Fruit fly (Drosophila melanogaster) whole organism, embryonic: ENCODE data around the gene Mocs1.

Experiments used
- Adf1 ChIP-seq: fragments of 200-800 bp; sonication (Bioruptor generic); IDR thresholded peaks from 2 replicates; pipeline ENCODE4 v1.3.6; 2022; ENCODE audit warnings: missing biosample characterization, missing genetic modification characterization
- Antp ChIP-seq: fragments of 200-800 bp; sonication (Bioruptor generic); optimal IDR thresholded peaks from 3 replicates; lab custom pipeline; 2016; ENCODE audit warnings: missing biosample characterization, missing genetic modification characterization
- Atf6 ChIP-seq: fragments of 200-800 bp; sonication (Bioruptor generic); IDR thresholded peaks from 2 replicates; pipeline ENCODE4 v1.3.6; 2022; ENCODE audit warnings: missing biosample characterization, missing genetic modification characterization
- CG11093 ChIP-seq: fragments of 200-800 bp; sonication (Bioruptor generic); IDR thresholded peaks from 3 replicates; pipeline ENCODE4 v1.3.6; 2022; ENCODE audit warnings: missing biosample characterization, missing genetic modification characterization
- CG11696 ChIP-seq: fragments of 200-800 bp; sonication (Bioruptor generic); IDR thresholded peaks from 2 replicates; pipeline ENCODE4 v1.3.6; 2022; ENCODE audit warnings: missing biosample characterization, missing genetic modification characterization
- CG1233 ChIP-seq: fragments of 200-800 bp; sonication (Bioruptor generic); optimal IDR thresholded peaks from 4 replicates; lab custom pipeline; 2018; ENCODE audit warnings: missing biosample characterization, mild to moderate bottlenecking, missing genetic modification characterization
- CG12942 ChIP-seq: fragments of 200-800 bp; sonication (Bioruptor generic); optimal IDR thresholded peaks from 3 replicates; lab custom pipeline; 2016; ENCODE audit warnings: missing biosample characterization, missing genetic modification characterization
- CG13624 ChIP-seq: fragments of 200-800 bp; sonication (Bioruptor generic); optimal IDR thresholded peaks from 2 replicates; lab custom pipeline; 2016; ENCODE audit warnings: missing biosample characterization, missing genetic modification characterization
- CG14014 ChIP-seq: fragments of 200-800 bp; sonication (Bioruptor generic); IDR thresholded peaks from 2 replicates; pipeline ENCODE4 v1.3.6; 2022; ENCODE audit warnings: missing biosample characterization, missing genetic modification characterization
- CG14050 ChIP-seq: fragments of 200-800 bp; sonication (Bioruptor generic); IDR thresholded peaks from 3 replicates; pipeline ENCODE4 v1.3.6; 2022; ENCODE audit warnings: missing biosample characterization, missing genetic modification characterization
- CG14441 ChIP-seq: fragments of 200-800 bp; sonication (Bioruptor generic); IDR thresholded peaks from 2 replicates; pipeline ENCODE4 v1.3.6; 2022; ENCODE audit warnings: missing biosample characterization, missing genetic modification characterization
- CG14965 ChIP-seq: fragments of 200-800 bp; sonication (Bioruptor generic); optimal IDR thresholded peaks from 2 replicates; lab custom pipeline; 2016; ENCODE audit warnings: missing biosample characterization, missing genetic modification characterization, borderline replicate concordance
- CG15269 ChIP-seq: fragments of 200-800 bp; sonication (Bioruptor generic); optimal IDR thresholded peaks from 2 replicates; lab custom pipeline; 2018; ENCODE audit warnings: missing biosample characterization, mild to moderate bottlenecking, missing genetic modification characterization, moderate library complexity
- CG17385 ChIP-seq: fragments of 200-800 bp; sonication (Bioruptor generic); optimal IDR thresholded peaks from 3 replicates; lab custom pipeline; 2018; ENCODE audit warnings: missing biosample characterization, mild to moderate bottlenecking, missing genetic modification characterization
- CG18262 ChIP-seq: fragments of 200-800 bp; optimal IDR thresholded peaks from 3 replicates; lab custom pipeline; 2019; ENCODE audit warnings: missing biosample characterization, mild to moderate bottlenecking, missing genetic modification characterization, moderate library complexity
- CG30020 ChIP-seq: fragments of 200-800 bp; optimal IDR thresholded peaks from 2 replicates; lab custom pipeline; 2019; ENCODE audit warnings: missing biosample characterization, mild to moderate bottlenecking, missing genetic modification characterization, moderate library complexity
- CG3838 ChIP-seq: fragments of 200-800 bp; sonication (Bioruptor generic); optimal IDR thresholded peaks from 3 replicates; lab custom pipeline; 2016; ENCODE audit warnings: missing biosample characterization, missing genetic modification characterization
- CG4328 ChIP-seq: fragments of 200-800 bp; sonication (Bioruptor generic); optimal IDR thresholded peaks from 3 replicates; lab custom pipeline; 2017; ENCODE audit warnings: missing biosample characterization, missing genetic modification reagents, missing genetic modification characterization
- CG6175 ChIP-seq: fragments of 200-800 bp; sonication (Bioruptor generic); IDR thresholded peaks from 3 replicates; pipeline ENCODE4 v1.3.6; 2022; ENCODE audit warnings: missing biosample characterization, missing genetic modification characterization
- CG7745 ChIP-seq: fragments of 200-800 bp; sonication (Bioruptor generic); optimal IDR thresholded peaks from 2 replicates; lab custom pipeline; 2018; ENCODE audit warnings: missing biosample characterization, mild to moderate bottlenecking, missing genetic modification characterization, moderate library complexity
- CG7987 ChIP-seq: fragments of 200-800 bp; sonication (Bioruptor generic); optimal IDR thresholded peaks from 2 replicates; lab custom pipeline; 2018; ENCODE audit warnings: missing biosample characterization, mild to moderate bottlenecking, missing genetic modification characterization, moderate library complexity
- CG9727 ChIP-seq: fragments of 200-800 bp; sonication (Bioruptor generic); optimal IDR thresholded peaks from 3 replicates; lab custom pipeline; 2017; ENCODE audit warnings: missing biosample characterization, mild to moderate bottlenecking, missing genetic modification characterization
- CG9797 ChIP-seq: fragments of 200-800 bp; sonication (Bioruptor generic); optimal IDR thresholded peaks from 3 replicates; lab custom pipeline; 2018; ENCODE audit warnings: missing biosample characterization, mild to moderate bottlenecking, missing genetic modification characterization
- D19A ChIP-seq: fragments of 200-800 bp; optimal IDR thresholded peaks from 3 replicates; lab custom pipeline; 2019; ENCODE audit warnings: missing biosample characterization, mild to moderate bottlenecking, missing genetic modification characterization, moderate library complexity
- Dip2 ChIP-seq: fragments of 200-800 bp; sonication (Bioruptor generic); IDR thresholded peaks from 2 replicates; pipeline ENCODE4 v1.3.6; 2022; ENCODE audit warnings: missing biosample characterization, missing genetic modification characterization
- Dll ChIP-seq: fragments of 200-800 bp; sonication (Bioruptor generic); IDR thresholded peaks from 4 replicates; pipeline ENCODE4 v1.3.6; 2022; ENCODE audit warnings: missing biosample characterization, missing genetic modification characterization; ENCODE audit not compliant: partially characterized antibody
- Elba2 ChIP-seq: fragments of 200-800 bp; sonication (Bioruptor generic); optimal IDR thresholded peaks from 3 replicates; lab custom pipeline; 2016; ENCODE audit warnings: missing biosample characterization, missing genetic modification characterization
- Ets65A ChIP-seq: fragments of 200-800 bp; sonication (Bioruptor generic); peaks from one replicate; lab custom pipeline; 2016; ENCODE audit warnings: missing biosample characterization, missing genetic modification characterization
- H2.0 ChIP-seq: fragments of 200-800 bp; sonication (Bioruptor generic); IDR thresholded peaks from 2 replicates; pipeline ENCODE4 v1.3.6; 2022; ENCODE audit warnings: missing biosample characterization, missing genetic modification characterization
- Hand ChIP-seq: fragments of 200-800 bp; sonication (Bioruptor generic); optimal IDR thresholded peaks from 2 replicates; lab custom pipeline; 2017; ENCODE audit warnings: mild to moderate bottlenecking, missing biosample characterization, missing genetic modification reagents, missing genetic modification characterization
- MTF-1 ChIP-seq: fragments of 200-800 bp; sonication (Bioruptor generic); optimal IDR thresholded peaks from 2 replicates; lab custom pipeline; 2018; ENCODE audit warnings: missing biosample characterization, mild to moderate bottlenecking, missing genetic modification characterization, borderline replicate concordance
- Mad ChIP-seq: fragments of 200-800 bp; sonication (Bioruptor generic); optimal IDR thresholded peaks from 2 replicates; lab custom pipeline; 2016; ENCODE audit warnings: missing biosample characterization, missing genetic modification characterization
- Scr ChIP-seq: fragments of 200-800 bp; sonication (Bioruptor generic); IDR thresholded peaks from 2 replicates; pipeline ENCODE4 v1.3.6; 2022; ENCODE audit warnings: missing biosample characterization, missing genetic modification characterization; ENCODE audit not compliant: partially characterized antibody
- Sox102F ChIP-seq: fragments of 200-800 bp; sonication (Bioruptor generic); optimal IDR thresholded peaks from 2 replicates; lab custom pipeline; 2018; ENCODE audit warnings: missing biosample characterization, mild to moderate bottlenecking, missing genetic modification characterization, moderate library complexity
- TFAM ChIP-seq: fragments of 200-800 bp; sonication (Bioruptor generic); optimal IDR thresholded peaks from 2 replicates; lab custom pipeline; 2017; ENCODE audit warnings: missing biosample characterization, missing genetic modification characterization, inconsistent platforms
- Xbp1 ChIP-seq: fragments of 200-800 bp; sonication (Bioruptor generic); optimal IDR thresholded peaks from 3 replicates; lab custom pipeline; 2016; ENCODE audit warnings: missing biosample characterization, mild to moderate bottlenecking, missing genetic modification characterization
- ap ChIP-seq: fragments of 200-800 bp; sonication (Bioruptor generic); IDR thresholded peaks from 2 replicates; pipeline ENCODE4 v1.3.6; 2022; ENCODE audit warnings: missing biosample characterization, missing genetic modification characterization
- chif ChIP-seq, 2 experiments: fragments of 200-800 bp; sonication (Bioruptor generic); optimal IDR thresholded peaks; 3 replicates each; lab custom pipeline; 2016; ENCODE audit warnings: missing biosample characterization in 2 of 2, missing genetic modification characterization in 2 of 2
- chinmo ChIP-seq: fragments of 200-800 bp; sonication (Bioruptor generic); IDR thresholded peaks from 4 replicates; pipeline ENCODE4 v1.3.6; 2022; ENCODE audit warnings: missing biosample characterization, missing genetic modification characterization; ENCODE audit not compliant: partially characterized antibody
- esg ChIP-seq: fragments of 200-800 bp; sonication (Bioruptor generic); conservative IDR thresholded peaks from 2 replicates; pipeline ENCODE4 v1.3.6; 2022; ENCODE audit warnings: missing biosample characterization, missing genetic modification characterization
- eyg ChIP-seq: fragments of 200-800 bp; sonication (Bioruptor generic); optimal IDR thresholded peaks from 3 replicates; lab custom pipeline; 2016; ENCODE audit warnings: missing biosample characterization, missing genetic modification characterization
- h ChIP-seq: fragments of >200 bp; optimal IDR thresholded peaks from 2 replicates; lab custom pipeline; 2017
- jing ChIP-seq: fragments of 200-800 bp; sonication (Bioruptor generic); optimal IDR thresholded peaks from 2 replicates; lab custom pipeline; 2018; ENCODE audit warnings: missing biosample characterization, mild to moderate bottlenecking, missing genetic modification characterization
- jumu ChIP-seq: fragments of 200-800 bp; sonication (Bioruptor generic); optimal IDR thresholded peaks from 3 replicates; lab custom pipeline; 2016; ENCODE audit warnings: missing biosample characterization, missing genetic modification characterization
- kay ChIP-seq: fragments of 200-800 bp; sonication (Bioruptor generic); optimal IDR thresholded peaks from 2 replicates; lab custom pipeline; 2016; ENCODE audit warnings: missing biosample characterization, missing genetic modification characterization
- maf-S ChIP-seq: fragments of 200-800 bp; sonication (Bioruptor generic); optimal IDR thresholded peaks from 2 replicates; lab custom pipeline; 2016; ENCODE audit warnings: missing biosample characterization, missing genetic modification characterization
- pb ChIP-seq: fragments of 200-800 bp; sonication (Bioruptor generic); optimal IDR thresholded peaks from 3 replicates; lab custom pipeline; 2016; ENCODE audit warnings: missing biosample characterization, missing genetic modification characterization
- psq ChIP-seq: fragments of 200-800 bp; sonication (Bioruptor generic); optimal IDR thresholded peaks from 2 replicates; lab custom pipeline; 2017; ENCODE audit warnings: missing biosample characterization, missing genetic modification characterization
- salm ChIP-seq: fragments of 200-800 bp; sonication (Bioruptor generic); optimal IDR thresholded peaks from 2 replicates; lab custom pipeline; 2018; ENCODE audit warnings: missing biosample characterization, mild to moderate bottlenecking, missing genetic modification characterization
- sens ChIP-seq: fragments of 200-800 bp; sonication (Bioruptor generic); peaks from one replicate; lab custom pipeline; 2016; ENCODE audit warnings: missing biosample characterization, missing genetic modification characterization
- slbo ChIP-seq: fragments of 200-800 bp; sonication (Bioruptor generic); IDR thresholded peaks from 2 replicates; pipeline ENCODE4 v1.3.6; 2022; ENCODE audit warnings: missing biosample characterization, missing genetic modification characterization
- trem ChIP-seq: fragments of 200-800 bp; optimal IDR thresholded peaks from 3 replicates; lab custom pipeline; 2019; ENCODE audit warnings: missing biosample characterization, mild to moderate bottlenecking, missing genetic modification characterization, moderate library complexity

Gene Mocs1

dm6 chr3L:11061200-11061599, 9.1 kb upstream of the Mocs1 start, which contains the start of the genes CG6321 and Blos2 (continued):
- TF ChIP-seq CG7987 (GFP tag; lab: Kevin White, UChicago) = peak; percentile 4
- no peak for TF ChIP-seq maf-S (GFP tag; lab: Kevin White, UChicago)
- no peak for TF ChIP-seq chinmo
- peak; percentile 51 for TF ChIP-seq CG14014 (GFP tag; lab: Robert Waterston, UW)
- TF ChIP-seq Elba2 (GFP tag; lab: Kevin White, UChicago) = no peak
- TF ChIP-seq CG6175 (GFP tag; lab: Robert Waterston, UW) = no peak
- no peak for TF ChIP-seq eyg
- TF ChIP-seq H2.0 = no peak
- TF ChIP-seq Ets65A (GFP tag; lab: Kevin White, UChicago) = no peak
- TF ChIP-seq salm (tag; lab: Kevin White, UChicago) = peak; percentile 77
- TF ChIP-seq D19A (tag; lab: Kevin White, UChicago) = peak; percentile 93
- TF ChIP-seq kay (GFP tag; lab: Kevin White, UChicago) = peak; percentile 47
- no peak for TF ChIP-seq pb (GFP tag; lab: Kevin White, UChicago)
- TF ChIP-seq Xbp1 (GFP tag; lab: Kevin White, UChicago) = peak; percentile 75
- peak; percentile 86 for TF ChIP-seq CG18262 (tag; lab: Kevin White, UChicago)
- peak; percentile 49; the same call in 1 of the 3 replicates for TF ChIP-seq CG14050 (GFP tag; lab: Robert Waterston, UW)
- no peak for TF ChIP-seq Scr (GFP tag; lab: Robert Waterston, UW)
- TF ChIP-seq CG17385 (GFP tag; lab: Kevin White, UChicago) = peak; percentile 77
- TF ChIP-seq CG12942 (GFP tag; lab: Kevin White, UChicago) = no peak
- peak in 1 of 2 experiments; percentile 67 for TF ChIP-seq chif (GFP tag; optimal IDR thresholded peaks at IDR 0.05; lab: Kevin White, UChicago)
- TF ChIP-seq jing = peak; percentile 12
- peak; percentile 93 for TF ChIP-seq sens
- 0 out of 2 replicates have a peak, but pooled peaks have one; percentile 22 for TF ChIP-seq Adf1 (GFP tag; lab: Robert Waterston, UW)
- TF ChIP-seq Atf6 (GFP tag; lab: Robert Waterston, UW) = peak; percentile 66
- TF ChIP-seq Dip2 = no peak
- TF ChIP-seq CG30020 (tag; lab: Kevin White, UChicago) = peak; percentile 43
- peak; percentile 78 for TF ChIP-seq Sox102F
- TF ChIP-seq CG13624 = peak; percentile 57
- TF ChIP-seq Mad (GFP tag; lab: Kevin White, UChicago) = no peak
- no peak for TF ChIP-seq CG14965
- peak; percentile 57 for TF ChIP-seq CG4328 (GFP tag; lab: Kevin White, UChicago)
- TF ChIP-seq MTF-1 (GFP tag; lab: Kevin White, UChicago) = peak; percentile 6
- peak; percentile 75 for TF ChIP-seq CG14441 (GFP tag; lab: Robert Waterston, UW)
- TF ChIP-seq jumu (GFP tag; lab: Kevin White, UChicago) = no peak
- no peak for TF ChIP-seq h (lab: Kevin White, UChicago)
- peak; percentile 68 for TF ChIP-seq slbo
- TF ChIP-seq CG9797 (GFP tag; lab: Kevin White, UChicago) = no peak
- 0 out of 2 replicates have a peak, but pooled peaks have one; percentile 24 for TF ChIP-seq CG11696 (GFP tag; lab: Robert Waterston, UW)
- TF ChIP-seq CG15269 (tag; lab: Kevin White, UChicago) = peak; percentile 88
- peak; percentile 15 for TF ChIP-seq Antp (GFP tag; lab: Kevin White, UChicago)
- TF ChIP-seq psq (GFP tag; lab: Kevin White, UChicago) = no peak
- peak; percentile 30; the same call in 1 of the 2 replicates for TF ChIP-seq esg (GFP tag; lab: Robert Waterston, UW)
- TF ChIP-seq CG11093 (GFP tag; lab: Robert Waterston, UW) = peak; percentile 16; the same call in 1 of the 3 replicates
- no peak for TF ChIP-seq CG7745
- peak; percentile 68 for TF ChIP-seq trem (tag; lab: Kevin White, UChicago)
- no peak for TF ChIP-seq Dll (GFP tag; lab: Robert Waterston, UW)
- TF ChIP-seq TFAM = no peak
- TF ChIP-seq ap (GFP tag; lab: Robert Waterston, UW) = peak; percentile 23; the same call in 1 of the 2 replicates
- peak; percentile 37 for TF ChIP-seq CG3838 (GFP tag; lab: Kevin White, UChicago)
- TF ChIP-seq CG9727 = peak; percentile 64
- TF ChIP-seq Hand = peak; percentile 62
- TF ChIP-seq CG1233 (GFP tag; lab: Kevin White, UChicago) = peak; percentile 64
